Worm (Caenorhabditis elegans) whole organism, mixed stage, embryonic: ENCODE data around the gene cdkl-1.

Source experiments
- bed-3 ChIP-seq: fragments of 200-800 bp; sonication (Bioruptor generic); optimal IDR thresholded peaks from 3 replicates; lab custom pipeline; 2018; ENCODE audit warnings: mild to moderate bottlenecking, missing genetic modification characterization, moderate library complexity, missing compliant biosample characterization
- blmp-1 ChIP-seq: fragments of 150-350 bp; optimal IDR thresholded peaks from 2 replicates; lab custom pipeline; 2014; ENCODE audit warnings: missing biosample characterization, missing genetic modification characterization
- elt-1 ChIP-seq: sonication (generic microtip); optimal IDR thresholded peaks from 2 replicates; lab custom pipeline; 2017; ENCODE audit warnings: missing genetic modification characterization, mild to moderate bottlenecking, missing compliant biosample characterization, antibody characterized with exemption, moderate library complexity, borderline replicate concordance; ENCODE audit not compliant: insufficient read depth
- lin-13 ChIP-seq: fragments of 150-350 bp; optimal IDR thresholded peaks from 2 replicates; lab custom pipeline; 2014; ENCODE audit warnings: missing biosample characterization, missing genetic modification characterization
- mab-5 ChIP-seq: fragments of 150-350 bp; optimal IDR thresholded peaks from 2 replicates; lab custom pipeline; 2014; ENCODE audit warnings: missing biosample characterization, missing genetic modification characterization
- nhr-237 ChIP-seq: fragments of 150-350 bp; optimal IDR thresholded peaks from 2 replicates; lab custom pipeline; 2014; ENCODE audit warnings: missing biosample characterization, missing genetic modification characterization
- nhr-76 ChIP-seq: sonication (generic microtip); optimal IDR thresholded peaks from 2 replicates; lab custom pipeline; 2017; ENCODE audit warnings: missing biosample characterization, missing genetic modification characterization
- snpc-4 ChIP-seq: fragments of 150-350 bp; optimal IDR thresholded peaks from 2 replicates; lab custom pipeline; 2014; ENCODE audit warnings: missing biosample characterization, missing genetic modification characterization
- unc-39 ChIP-seq: fragments of 150-350 bp; optimal IDR thresholded peaks from 2 replicates; lab custom pipeline; 2014; ENCODE audit warnings: missing biosample characterization, missing genetic modification characterization
- unc-62 ChIP-seq: fragments of 150-350 bp; optimal IDR thresholded peaks from 2 replicates; lab custom pipeline; 2014; ENCODE audit warnings: missing biosample characterization, missing genetic modification reagents, missing genetic modification characterization
- zip-8 ChIP-seq: fragments of 150-350 bp; optimal IDR thresholded peaks from 2 replicates; lab custom pipeline; 2014; ENCODE audit warnings: missing biosample characterization, missing genetic modification characterization
- ztf-11 ChIP-seq: fragments of 150-350 bp; optimal IDR thresholded peaks from 2 replicates; lab custom pipeline; 2014; ENCODE audit warnings: missing biosample characterization, missing genetic modification characterization

ce11 chrV:11076403-11076802 is 22.3 kb upstream of the cdkl-1 start:
- TF ChIP-seq lin-13 (tag; lab: Kevin White, UChicago) (no peak), unc-62 (GFP tag; lab: Kevin White, UChicago) (no peak), bed-3 (GFP tag; lab: Kevin White, UChicago) (no peak), blmp-1 (tag; lab: Kevin White, UChicago) (no peak), elt-1 (peak; percentile 92), ztf-11 (tag; lab: Kevin White, UChicago) (no peak), snpc-4 (no peak), nhr-76 (no peak), zip-8 (tag; lab: Kevin White, UChicago) (no peak), nhr-237 (tag; lab: Kevin White, UChicago) (no peak), mab-5 (tag; lab: Kevin White, UChicago) (no peak), unc-39 (no peak)
